Worm (Caenorhabditis elegans): Measurements from ENCODE around the gene elo-2.

The elo-2 gene

DNA sequence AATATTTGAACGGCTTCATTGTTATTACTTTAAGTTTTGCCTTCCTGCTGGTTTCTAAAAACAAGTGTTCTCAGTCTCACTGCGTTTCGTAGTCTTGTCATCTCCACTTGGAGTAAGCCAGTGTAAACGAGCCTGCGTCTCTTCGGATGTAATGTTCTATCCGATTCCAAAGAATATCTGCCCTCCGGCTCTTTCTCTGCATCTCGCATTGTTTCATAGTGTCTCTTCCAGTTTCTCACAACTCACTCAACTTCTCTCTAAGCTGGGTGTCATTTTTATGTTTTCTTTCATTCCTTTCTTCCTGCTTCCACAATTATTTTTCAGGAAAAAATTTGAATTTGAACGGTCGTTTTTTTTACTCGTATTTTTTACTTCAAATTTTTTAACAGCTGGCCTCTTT is 40.2 kb downstream of the elo-2 start (continued):
- TF ChIP-seq isw-1 (GFP tag; IDR thresholded peaks at IDR 0.05) (no peak), tlp-1 (tag; optimal IDR thresholded peaks at IDR 0.05) (no peak), nhr-90 (tag; optimal IDR thresholded peaks at IDR 0.05; ENCODE audit: poor library complexity) (no peak), efl-3 (GFP tag; optimal IDR thresholded peaks at IDR 0.05) (no peak), efl-1 (optimal IDR thresholded peaks at IDR 0.05) (peak; percentile 30 to 45), efl-1 (GFP tag; optimal IDR thresholded peaks at IDR 0.05 in 1 of 2) (no peak), lin-35 (GFP tag; optimal IDR thresholded peaks at IDR 0.05) (peak in 1 of 2 experiments; percentile 27), jun-1 (tag; optimal IDR thresholded peaks at IDR 0.05) (no peak), lsy-2 (tag; optimal IDR thresholded peaks at IDR 0.05) (no peak), sptf-1 (tag; optimal IDR thresholded peaks at IDR 0.05) (no peak), swsn-7 (tag; optimal IDR thresholded peaks at IDR 0.05) (peak; percentile 38), blmp-1 (tag; optimal IDR thresholded peaks at IDR 0.05) (no peak), C34B4.2 (tag; optimal IDR thresholded peaks at IDR 0.05) (no peak)

- no peak for TF ChIP-seq nhr-90 (tag; optimal IDR thresholded peaks at IDR 0.05; ENCODE audit: poor library complexity)
- no peak for TF ChIP-seq nhr-77 (tag; optimal IDR thresholded peaks at IDR 0.05)
- TF ChIP-seq lin-35 (GFP tag; optimal IDR thresholded peaks at IDR 0.05): no peak
- TF ChIP-seq tbx-2 (tag; optimal IDR thresholded peaks at IDR 0.05): no peak
- TF ChIP-seq irx-1 (tag; optimal IDR thresholded peaks at IDR 0.05): no peak
- no peak for TF ChIP-seq nhr-71 (tag; optimal IDR thresholded peaks at IDR 0.05)
- TF ChIP-seq nhr-11 (tag; optimal IDR thresholded peaks at IDR 0.05): no peak
- no peak for TF ChIP-seq blmp-1 (tag; optimal IDR thresholded peaks at IDR 0.05)
- no peak for TF ChIP-seq unc-30 (tag; optimal IDR thresholded peaks at IDR 0.05)
- TF ChIP-seq ceh-8 (GFP tag; optimal IDR thresholded peaks at IDR 0.05): no peak
- TF ChIP-seq fkh-10 (GFP tag; optimal IDR thresholded peaks at IDR 0.05): no peak
- TF ChIP-seq unc-62 (GFP tag; optimal IDR thresholded peaks at IDR 0.05): no peak
- no peak for TF ChIP-seq ztf-4 (tag; optimal IDR thresholded peaks at IDR 0.05)
- no peak for TF ChIP-seq efl-1 (optimal IDR thresholded peaks at IDR 0.05)
- no peak for TF ChIP-seq efl-1 (GFP tag; optimal IDR thresholded peaks at IDR 0.05 in 1 of 2)
- TF ChIP-seq nhr-76 (tag; optimal IDR thresholded peaks at IDR 0.05): no peak
- TF ChIP-seq unc-98 (GFP tag; IDR thresholded peaks at IDR 0.05): no peak
- TF ChIP-seq nhr-28 (tag; optimal IDR thresholded peaks at IDR 0.05): no peak
- TF ChIP-seq hlh-17 (GFP tag; optimal IDR thresholded peaks at IDR 0.05; ENCODE audit: borderline replicate concordance): no peak
- no peak for TF ChIP-seq nhr-85 (tag)
- no peak for TF ChIP-seq lir-3 (tag; optimal IDR thresholded peaks at IDR 0.05; ENCODE audit: poor library complexity)
These were observed 49.5 kb downstream of the elo-2 start, which contains the start of gene npr-26 for ce11 chrIV:17417723-17418122. TSS of gene npr-26 (minus strand) at chrIV:17417823.
